Worm (Caenorhabditis elegans) whole organism, L1 larva: ENCODE data around the gene F28H6.7.

Experiments
- C34B4.2 ChIP-seq: sonication (generic microtip); optimal IDR thresholded peaks from 2 replicates; lab custom pipeline; 2017; ENCODE audit warnings: mild to moderate bottlenecking, missing genetic modification characterization, missing compliant biosample characterization
- elt-3 ChIP-seq, 6 experiments: fragments of 150-350 bp in 1 of 6; sonication (generic microtip); optimal IDR thresholded peaks; 2 replicates each; lab custom pipeline; 2017 to 2018; ENCODE audit warnings: missing biosample characterization in 6 of 6, missing genetic modification characterization in 6 of 6, inconsistent platforms in 1 of 6
- lsy-2 ChIP-seq, 2 experiments: fragments of 150-350 bp; optimal IDR thresholded peaks; 2 replicates each; lab custom pipeline; 2014; ENCODE audit warnings: missing biosample characterization in 2 of 2, missing genetic modification characterization in 2 of 2

DNA sequence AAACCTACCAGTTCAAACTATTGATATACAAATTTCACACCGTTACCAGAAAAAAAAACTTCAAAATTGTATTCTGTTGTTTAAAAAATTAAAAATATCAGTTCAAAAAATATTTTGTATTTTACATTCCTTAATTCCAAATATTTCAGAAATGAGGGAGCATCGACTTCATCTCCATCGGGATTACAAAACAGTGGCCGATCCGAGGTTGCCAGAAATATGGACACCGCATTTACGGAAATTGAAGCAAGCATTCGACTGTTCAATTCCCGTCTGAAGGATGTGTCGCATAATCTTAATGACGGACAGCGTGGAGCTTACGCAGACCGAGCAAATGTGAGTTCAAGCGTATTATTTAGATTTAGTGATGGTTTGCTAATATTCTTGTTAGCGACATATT, 16.8 kb downstream of the F28H6.7 start:
- TF ChIP-seq elt-3 (tag; optimal IDR thresholded peaks at IDR 0.05; lab: Kevin White, UChicago) (no peak), C34B4.2 (tag; lab: Kevin White, UChicago) (no peak), lsy-2 (tag; optimal IDR thresholded peaks at IDR 0.05; lab: Kevin White, UChicago) (no peak)
